Worm (Caenorhabditis elegans) whole organism, early embryonic: Measurements from ENCODE around the gene twk-34.
A peak's percentile ranks its signal among the peaks of the same experiment; 100 is the strongest.
"Not testable (repeated sequence)": the region's sequence is repeated elsewhere in the genome, so short reads cannot be mapped to it uniquely, and the experiment has no call there.

Experiments
- B0310.2 ChIP-seq: sonication (generic microtip); optimal IDR thresholded peaks from 2 replicates; lab custom pipeline; 2016; ENCODE audit warnings: mild to moderate bottlenecking, missing genetic modification characterization, missing compliant biosample characterization
- F13C5.2 ChIP-seq: sonication (generic microtip); optimal IDR thresholded peaks from 2 replicates; lab custom pipeline; 2017; ENCODE audit warnings: mild to moderate bottlenecking, missing genetic modification characterization, inconsistent platforms, missing compliant biosample characterization
- aly-1 ChIP-seq: sonication (generic microtip); optimal IDR thresholded peaks from 2 replicates; lab custom pipeline; 2016; ENCODE audit warnings: missing genetic modification characterization, missing compliant biosample characterization
- ama-1 ChIP-seq: fragments of 150-350 bp; optimal IDR thresholded peaks from 2 replicates; lab custom pipeline; 2014
- ceh-13 ChIP-seq: fragments of 200-800 bp; sonication (Bioruptor generic); optimal IDR thresholded peaks from 2 replicates; lab custom pipeline; 2018; ENCODE audit warnings: mild to moderate bottlenecking, missing genetic modification characterization, missing compliant biosample characterization
- ceh-36 ChIP-seq: sonication (generic microtip); optimal IDR thresholded peaks from 2 replicates; lab custom pipeline; 2016; ENCODE audit warnings: missing genetic modification characterization, inconsistent platforms, missing compliant biosample characterization
- ets-7 ChIP-seq: sonication (generic microtip); optimal IDR thresholded peaks from 2 replicates; lab custom pipeline; 2016; ENCODE audit warnings: missing genotype, missing genetic modification characterization, missing compliant biosample characterization
- flt-1 ChIP-seq: fragments of 200-800 bp; sonication (Bioruptor generic); IDR thresholded peaks from 2 replicates; pipeline ENCODE4 v1.3.6; 2022; ENCODE audit warnings: missing genetic modification characterization, missing compliant biosample characterization
- hmbx-1 ChIP-seq: sonication (generic microtip); optimal IDR thresholded peaks from 2 replicates; lab custom pipeline; 2016; ENCODE audit warnings: mild to moderate bottlenecking, missing genetic modification characterization, missing compliant biosample characterization
- hmg-4 ChIP-seq: fragments of 200-800 bp; sonication (Bioruptor generic); optimal IDR thresholded peaks from 2 replicates; lab custom pipeline; 2018; ENCODE audit warnings: mild to moderate bottlenecking, missing genetic modification characterization, missing compliant biosample characterization
- hnd-1 ChIP-seq: sonication (generic microtip); optimal IDR thresholded peaks from 2 replicates; lab custom pipeline; 2016; ENCODE audit warnings: missing genetic modification characterization, missing compliant biosample characterization
- pes-1 ChIP-seq: fragments of 200-800 bp; sonication (Bioruptor generic); IDR thresholded peaks from 2 replicates; pipeline ENCODE4 v1.3.6; 2022; ENCODE audit warnings: missing genetic modification reagents, missing genetic modification characterization, missing compliant biosample characterization
- scrt-1 ChIP-seq: fragments of 200-800 bp; sonication (Bioruptor generic); IDR thresholded peaks from 2 replicates; pipeline ENCODE4 v1.3.6; 2022; ENCODE audit warnings: missing genetic modification characterization, missing compliant biosample characterization
- sea-1 ChIP-seq: fragments of 200-800 bp; sonication (Bioruptor generic); conservative IDR thresholded peaks from 2 replicates; pipeline ENCODE4 v1.3.6; 2022; ENCODE audit warnings: missing genetic modification characterization, missing compliant biosample characterization
- tbx-11 ChIP-seq: fragments of 200-800 bp; sonication (Bioruptor generic); IDR thresholded peaks from 2 replicates; pipeline ENCODE4 v1.3.6; 2022; ENCODE audit warnings: missing genetic modification characterization, missing compliant biosample characterization
- tbx-37 ChIP-seq: fragments of 200-800 bp; sonication (Bioruptor generic); conservative IDR thresholded peaks from 2 replicates; pipeline ENCODE4 v1.3.6; 2022; ENCODE audit warnings: missing genetic modification reagents, missing genetic modification characterization, missing compliant biosample characterization
- tra-4 ChIP-seq: sonication (generic microtip); optimal IDR thresholded peaks from 2 replicates; lab custom pipeline; 2017; ENCODE audit warnings: missing genetic modification characterization, missing compliant biosample characterization

Gene twk-34

DNA sequence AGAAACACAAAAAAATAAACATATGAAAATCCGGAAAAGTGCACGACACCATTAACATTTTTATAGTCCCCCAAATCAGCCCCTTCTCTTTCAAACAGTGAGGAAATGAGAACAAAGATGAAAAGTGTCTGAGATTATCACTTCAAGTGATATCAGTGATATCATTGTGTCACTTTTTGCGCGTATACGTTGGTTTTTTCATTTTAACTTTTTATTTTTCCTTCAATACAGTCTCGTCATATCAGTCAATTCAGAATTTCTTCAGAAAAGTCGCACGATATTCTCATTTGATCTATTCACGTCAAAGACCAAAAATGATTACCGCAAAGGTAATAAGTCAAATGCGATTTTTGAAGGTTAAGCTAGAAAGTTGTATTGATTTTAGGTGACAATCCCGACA lies at the start of gene twk-34:
twk-34 (plus strand) TSS at position 216 of the 400 bp plus-strand sequence.
- TF ChIP-seq aly-1 (tag; lab: Kevin White, UChicago) = no peak
- TF ChIP-seq F13C5.2 (tag; lab: Kevin White, UChicago) = no peak
- TF ChIP-seq flt-1 (GFP tag; lab: Robert Waterston, UW) = no peak
- TF ChIP-seq ceh-36 (tag; lab: Kevin White, UChicago) = no peak

- TF ChIP-seq hnd-1 (tag; lab: Kevin White, UChicago) (no peak), pes-1 (no peak), ceh-13 (GFP tag; lab: Kevin White, UChicago) (no peak), tbx-11 (no peak), aly-1 (tag; lab: Kevin White, UChicago) (no peak), flt-1 (GFP tag; lab: Robert Waterston, UW) (no peak), tra-4 (no peak), B0310.2 (tag; lab: Kevin White, UChicago) (no peak)
Measured at ce11 chrV:15658262-15659060, 46.3 kb upstream of the twk-34 start.

ce11 chrV:15661003-15661402 lies 43.8 kb upstream of the twk-34 start:
- no peak for TF ChIP-seq tbx-37 (GFP tag; lab: Robert Waterston, UW)
- no peak for TF ChIP-seq ceh-13 (GFP tag; lab: Kevin White, UChicago)
- TF ChIP-seq pes-1 = no peak
- TF ChIP-seq tra-4 = no peak
- no peak for TF ChIP-seq aly-1 (tag; lab: Kevin White, UChicago)
- no peak for TF ChIP-seq tbx-11
- no peak for TF ChIP-seq ets-7 (tag; lab: Kevin White, UChicago)
- TF ChIP-seq flt-1 (GFP tag; lab: Robert Waterston, UW) = no peak
- TF ChIP-seq ceh-36 (tag; lab: Kevin White, UChicago) = no peak
- TF ChIP-seq F13C5.2 (tag; lab: Kevin White, UChicago) = no peak
- TF ChIP-seq sea-1 (GFP tag; lab: Robert Waterston, UW) = no peak
- no peak for TF ChIP-seq ama-1 (lab: Kevin White, UChicago)
- TF ChIP-seq hnd-1 (tag; lab: Kevin White, UChicago) = no peak
- no peak for TF ChIP-seq hmg-4 (GFP tag; lab: Kevin White, UChicago)
- TF ChIP-seq hmbx-1 (tag; lab: Kevin White, UChicago) = no peak
- TF ChIP-seq scrt-1 (GFP tag; lab: Robert Waterston, UW) = no peak
- TF ChIP-seq B0310.2 (tag; lab: Kevin White, UChicago) = no peak

DNA sequence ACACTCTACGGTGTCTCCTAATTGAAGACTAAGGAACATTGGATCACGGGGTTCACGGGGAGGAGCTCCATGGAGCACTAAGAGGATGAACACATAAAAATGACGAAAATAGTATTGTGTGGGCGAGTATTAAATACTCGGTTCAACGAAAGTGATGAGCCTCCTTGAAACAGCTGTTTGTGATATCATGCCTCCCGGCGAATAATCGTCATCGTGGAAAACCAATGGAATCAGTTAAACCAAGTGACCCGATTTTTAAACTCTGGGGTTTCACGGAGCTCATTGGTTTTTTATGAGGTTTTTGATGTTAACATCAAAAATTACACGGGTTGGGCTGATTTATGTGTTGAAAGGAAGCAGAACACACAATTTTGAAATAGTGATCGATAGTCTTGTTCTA lies 43.2 kb upstream of the twk-34 start:
- no peak for TF ChIP-seq hnd-1 (tag; lab: Kevin White, UChicago)
- TF ChIP-seq scrt-1 (GFP tag; lab: Robert Waterston, UW) = no peak
- TF ChIP-seq tbx-37 (GFP tag; lab: Robert Waterston, UW) = no peak
- no peak for TF ChIP-seq hmbx-1 (tag; lab: Kevin White, UChicago)
- TF ChIP-seq flt-1 (GFP tag; lab: Robert Waterston, UW) = no peak
- no peak for TF ChIP-seq sea-1 (GFP tag; lab: Robert Waterston, UW)
- no peak for TF ChIP-seq ceh-36 (tag; lab: Kevin White, UChicago)
- no peak for TF ChIP-seq ceh-13 (GFP tag; lab: Kevin White, UChicago)
- no peak for TF ChIP-seq ama-1 (lab: Kevin White, UChicago)
- no peak for TF ChIP-seq F13C5.2 (tag; lab: Kevin White, UChicago)
- TF ChIP-seq tra-4 = no peak
- TF ChIP-seq aly-1 (tag; lab: Kevin White, UChicago) = no peak
- no peak for TF ChIP-seq hmg-4 (GFP tag; lab: Kevin White, UChicago)
- TF ChIP-seq tbx-11 = no peak
- no peak for TF ChIP-seq pes-1
- TF ChIP-seq B0310.2 (tag; lab: Kevin White, UChicago) = no peak
- no peak for TF ChIP-seq ets-7 (tag; lab: Kevin White, UChicago)

DNA sequence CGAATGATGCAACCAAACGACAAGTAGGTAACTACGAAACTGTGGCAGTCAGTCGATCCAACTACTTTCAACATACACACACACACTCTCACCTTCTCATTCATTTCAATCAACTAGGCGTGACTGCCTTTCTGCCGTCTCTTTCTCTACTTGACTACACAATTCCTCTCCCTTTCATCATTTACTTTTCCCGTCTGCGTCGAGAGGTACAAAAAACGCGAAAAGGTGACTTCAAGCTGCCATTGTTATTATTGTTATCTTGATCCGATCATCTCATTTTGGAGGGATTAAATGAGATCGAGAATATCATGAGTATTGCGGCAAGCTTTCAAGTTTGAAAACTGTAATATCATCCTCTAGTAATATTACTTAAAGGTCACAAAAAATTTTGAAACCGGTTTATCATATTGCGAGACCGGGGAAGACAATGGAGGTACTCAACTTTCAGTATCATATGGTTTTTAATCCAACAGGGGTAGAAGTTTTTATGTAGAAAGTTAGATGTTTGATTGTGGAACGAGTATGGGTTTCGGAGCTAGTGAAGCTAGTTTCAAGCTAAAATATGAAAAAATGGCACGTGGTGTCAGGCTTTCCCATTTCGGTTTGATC lies 40.6 kb upstream of the twk-34 start:
- peak; percentile 3 for TF ChIP-seq ceh-36 (tag; lab: Kevin White, UChicago)
- no peak for TF ChIP-seq hmg-4 (GFP tag; lab: Kevin White, UChicago)

DNA sequence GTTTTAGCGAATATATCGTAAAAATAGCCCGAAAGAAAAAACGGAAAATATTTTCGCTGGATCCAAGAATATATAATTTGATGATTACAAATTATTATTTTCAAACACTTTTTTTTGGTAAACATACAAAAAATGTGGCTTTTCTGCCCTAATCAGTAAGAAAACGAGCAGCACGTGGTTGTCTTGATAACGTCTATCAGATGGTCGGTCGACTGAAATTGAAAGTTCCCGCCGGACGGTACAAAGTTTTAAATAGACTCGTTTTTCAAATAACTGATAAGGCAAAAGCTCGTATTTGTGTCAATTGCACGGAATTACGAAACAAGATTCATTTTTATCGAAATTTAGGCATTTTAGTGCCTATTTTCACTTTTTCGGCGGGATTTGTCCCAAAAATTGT lies 38.0 kb upstream of the twk-34 start:
- TF ChIP-seq ets-7 (tag; lab: Kevin White, UChicago) (no peak), hnd-1 (tag; lab: Kevin White, UChicago) (no peak), tbx-11 (no peak), B0310.2 (tag; lab: Kevin White, UChicago) (no peak), hmg-4 (GFP tag; lab: Kevin White, UChicago) (no peak), ama-1 (lab: Kevin White, UChicago) (no peak), tbx-37 (GFP tag; lab: Robert Waterston, UW) (no peak), aly-1 (tag; lab: Kevin White, UChicago) (no peak), F13C5.2 (tag; lab: Kevin White, UChicago) (no peak), flt-1 (GFP tag; lab: Robert Waterston, UW) (no peak), tra-4 (no peak), ceh-13 (GFP tag; lab: Kevin White, UChicago) (no peak), pes-1 (no peak), hmbx-1 (tag; lab: Kevin White, UChicago) (no peak), scrt-1 (GFP tag; lab: Robert Waterston, UW) (no peak), sea-1 (GFP tag; lab: Robert Waterston, UW) (no peak), ceh-36 (tag; lab: Kevin White, UChicago) (no peak)

- TF ChIP-seq tbx-11; flt-1 (GFP tag; lab: Robert Waterston, UW); F13C5.2 (tag; lab: Kevin White, UChicago): not testable (repeated sequence)
Measured at ce11 chrV:15668200-15668599, 36.6 kb upstream of the twk-34 start, which contains the start of gene F53E4.1. Gene F53E4.1, minus strand, starts transcription at chrV:15668300.
